Fruit fly (Drosophila melanogaster) whole organism, adult: ENCODE data around the gene CG9776.

Source experiments
- CG11617 ChIP-seq: fragments of 200-800 bp; sonication (Bioruptor generic); optimal IDR thresholded peaks from 2 replicates; lab custom pipeline; 2017; ENCODE audit warnings: mild to moderate bottlenecking, missing biosample characterization, missing genetic modification reagents, missing genetic modification characterization
- CG12768 ChIP-seq: fragments of 200-800 bp; sonication (Bioruptor generic); optimal IDR thresholded peaks from 2 replicates; lab custom pipeline; 2017; ENCODE audit warnings: missing biosample characterization, missing genetic modification characterization, mild to moderate bottlenecking, moderate library complexity, missing genetic modification reagents
- CG14711 ChIP-seq: fragments of 200-800 bp; sonication (Bioruptor generic); optimal IDR thresholded peaks from 2 replicates; lab custom pipeline; 2018; ENCODE audit warnings: missing biosample characterization, mild to moderate bottlenecking, missing genetic modification characterization, moderate library complexity
- CG1620 ChIP-seq: fragments of 200-800 bp; sonication (Bioruptor generic); optimal IDR thresholded peaks from 2 replicates; lab custom pipeline; 2016; ENCODE audit warnings: missing biosample characterization, missing genetic modification characterization
- CG33017 ChIP-seq: fragments of 200-800 bp; sonication (Bioruptor generic); optimal IDR thresholded peaks from 2 replicates; lab custom pipeline; 2018; ENCODE audit warnings: missing biosample characterization, mild to moderate bottlenecking, missing genetic modification characterization, moderate library complexity
- CG5204 ChIP-seq: fragments of 200-800 bp; sonication (Bioruptor generic); optimal IDR thresholded peaks from 2 replicates; lab custom pipeline; 2016; ENCODE audit warnings: missing biosample characterization, missing genetic modification characterization
- CG7045 ChIP-seq: fragments of 200-800 bp; sonication (Bioruptor generic); optimal IDR thresholded peaks from 2 replicates; lab custom pipeline; 2017; ENCODE audit warnings: missing biosample characterization, mild to moderate bottlenecking, missing genetic modification characterization
- CG7101 ChIP-seq: fragments of 200-800 bp; sonication (Bioruptor generic); optimal IDR thresholded peaks from 2 replicates; lab custom pipeline; 2018; ENCODE audit warnings: missing biosample characterization, mild to moderate bottlenecking, missing genetic modification characterization, moderate library complexity
- Clk ChIP-seq: fragments of 200-800 bp; sonication (Bioruptor generic); optimal IDR thresholded peaks from 2 replicates; lab custom pipeline; 2017; ENCODE audit warnings: missing biosample characterization, missing genetic modification characterization
- Crg-1 ChIP-seq: fragments of 200-800 bp; sonication (Bioruptor generic); optimal IDR thresholded peaks from 2 replicates; lab custom pipeline; 2016; ENCODE audit warnings: missing biosample characterization, missing genetic modification characterization
- Hr96 ChIP-seq: fragments of 200-800 bp; sonication (Bioruptor generic); optimal IDR thresholded peaks from 2 replicates; lab custom pipeline; 2016; ENCODE audit warnings: missing biosample characterization, missing genetic modification characterization
- Mnt ChIP-seq: fragments of 200-800 bp; sonication (Bioruptor generic); optimal IDR thresholded peaks from 2 replicates; lab custom pipeline; 2016; ENCODE audit warnings: missing biosample characterization, mild to moderate bottlenecking, missing genetic modification characterization
- bab1 ChIP-seq: fragments of 200-800 bp; sonication (Bioruptor generic); optimal IDR thresholded peaks from 3 replicates; lab custom pipeline; 2019; ENCODE audit warnings: missing biosample characterization, mild to moderate bottlenecking, missing genetic modification characterization, moderate library complexity
- cic ChIP-seq: fragments of 200-800 bp; sonication (Bioruptor generic); optimal IDR thresholded peaks from 2 replicates; lab custom pipeline; 2017; ENCODE audit warnings: missing biosample characterization, mild to moderate bottlenecking, missing genetic modification characterization, moderate library complexity
- cnc ChIP-seq, 2 experiments: fragments of >200 bp; optimal IDR thresholded peaks; 2 replicates each; lab custom pipeline; 2017
- kay ChIP-seq: fragments of 200-800 bp; sonication (Bioruptor generic); peaks from one replicate; lab custom pipeline; 2016; ENCODE audit warnings: missing biosample characterization, missing genetic modification characterization, borderline replicate concordance
- ovo ChIP-seq: fragments of 200-800 bp; sonication (Bioruptor generic); optimal IDR thresholded peaks from 2 replicates; lab custom pipeline; 2016; ENCODE audit warnings: missing biosample characterization, missing genetic modification characterization
- pad ChIP-seq: fragments of 200-800 bp; sonication (Bioruptor generic); optimal IDR thresholded peaks from 3 replicates; lab custom pipeline; 2017; ENCODE audit warnings: missing biosample characterization, missing genetic modification characterization, mild to moderate bottlenecking, moderate library complexity, missing genetic modification reagents
- tj ChIP-seq: fragments of 200-800 bp; sonication (Bioruptor generic); optimal IDR thresholded peaks from 3 replicates; lab custom pipeline; 2017; ENCODE audit warnings: missing biosample characterization, mild to moderate bottlenecking, missing genetic modification characterization, moderate library complexity
- toe ChIP-seq: fragments of 200-800 bp; sonication (Bioruptor generic); optimal IDR thresholded peaks from 2 replicates; lab custom pipeline; 2016; ENCODE audit warnings: missing biosample characterization, missing genetic modification characterization

Gene CG9776

dm6 chr3R:4362010-4362409, 28.1 kb upstream of the CG9776 start:
- TF ChIP-seq CG14711 (tag; lab: Kevin White, UChicago): no peak
- TF ChIP-seq CG5204 (GFP tag; lab: Kevin White, UChicago): no peak
- TF ChIP-seq Hr96 (GFP tag; lab: Kevin White, UChicago): no peak
- no peak for TF ChIP-seq cic
- TF ChIP-seq CG11617: no peak
- no peak for TF ChIP-seq CG1620
- no peak for TF ChIP-seq tj (GFP tag; lab: Kevin White, UChicago)
- TF ChIP-seq cnc (optimal IDR thresholded peaks at IDR 0.05; lab: Kevin White, UChicago): no peak
- no peak for TF ChIP-seq CG12768 (GFP tag; lab: Kevin White, UChicago)
- TF ChIP-seq CG7045 (GFP tag; lab: Kevin White, UChicago): no peak
- no peak for TF ChIP-seq Mnt (GFP tag; lab: Kevin White, UChicago)
- TF ChIP-seq CG7101 (tag; lab: Kevin White, UChicago): no peak
- no peak for TF ChIP-seq Clk
- TF ChIP-seq toe (GFP tag; lab: Kevin White, UChicago): no peak
- no peak for TF ChIP-seq Crg-1 (GFP tag; lab: Kevin White, UChicago)
- no peak for TF ChIP-seq ovo (GFP tag; lab: Kevin White, UChicago)
- no peak for TF ChIP-seq pad (GFP tag; lab: Kevin White, UChicago)
- TF ChIP-seq bab1 (GFP tag; lab: Kevin White, UChicago): no peak

dm6 chr3R:4360668-4361110, 26.8 kb upstream of the CG9776 start:
- TF ChIP-seq CG33017 (tag; lab: Kevin White, UChicago) (peak; percentile 12), ovo (GFP tag; lab: Kevin White, UChicago) (peak; percentile 8), Clk (no peak), CG1620 (no peak)

DNA sequence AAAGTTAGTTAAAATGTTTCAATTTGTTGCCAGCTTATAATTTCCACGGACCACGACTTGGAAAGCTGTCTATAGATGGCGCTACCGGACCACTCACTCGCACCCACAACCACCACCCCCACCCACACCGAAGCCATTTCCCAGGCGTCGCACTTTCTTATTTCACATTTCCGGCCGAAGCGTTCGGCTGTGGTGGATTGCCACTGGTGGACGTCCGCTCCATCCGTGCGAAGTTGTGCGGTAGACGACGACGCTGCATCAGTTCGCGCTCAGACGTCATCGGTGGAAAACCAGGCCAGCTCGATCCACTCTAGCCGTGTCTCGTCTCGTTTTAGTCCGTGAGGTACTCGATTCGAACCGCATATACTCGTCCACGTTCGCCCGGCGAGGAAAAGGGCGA, 25.8 kb upstream of the CG9776 start, which contains the start of gene CG1090:
CG1090 (plus strand) TSS at position 259 of the 400 bp plus-strand sequence.
- TF ChIP-seq kay (no peak), Hr96 (GFP tag; lab: Kevin White, UChicago) (no peak), CG12768 (GFP tag; lab: Kevin White, UChicago) (peak; percentile 9), tj (GFP tag; lab: Kevin White, UChicago) (no peak), cnc (optimal IDR thresholded peaks at IDR 0.05; lab: Kevin White, UChicago) (no peak), CG14711 (tag; lab: Kevin White, UChicago) (no peak), pad (GFP tag; lab: Kevin White, UChicago) (no peak), CG33017 (tag; lab: Kevin White, UChicago) (peak; percentile 7)

DNA sequence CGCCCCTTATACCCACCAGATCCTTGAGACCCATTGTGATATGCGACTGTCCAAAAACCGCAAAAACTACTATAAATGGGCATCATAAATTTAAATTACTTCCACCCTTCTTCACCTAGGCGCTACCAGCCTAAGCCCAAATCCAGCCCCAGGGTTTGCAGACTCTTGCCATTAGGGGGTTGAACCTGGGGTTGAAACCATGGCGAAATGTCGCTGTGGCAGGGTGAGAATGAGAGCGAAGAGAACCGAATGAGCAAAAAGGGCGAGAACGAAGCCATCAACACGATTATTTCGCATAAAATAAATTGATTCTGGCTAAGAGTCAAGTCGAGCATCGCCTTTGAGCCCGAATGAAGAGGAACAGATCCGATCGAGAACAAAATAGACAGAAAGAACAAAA, 19.7 kb upstream of the CG9776 start:
- TF ChIP-seq CG7045 (GFP tag; lab: Kevin White, UChicago): no peak
- TF ChIP-seq Clk: no peak
- TF ChIP-seq bab1 (GFP tag; lab: Kevin White, UChicago): no peak
- TF ChIP-seq CG7101 (tag; lab: Kevin White, UChicago): no peak
- TF ChIP-seq CG1620: no peak
- no peak for TF ChIP-seq CG11617
- TF ChIP-seq cic: no peak
- no peak for TF ChIP-seq pad (GFP tag; lab: Kevin White, UChicago)
- no peak for TF ChIP-seq CG33017 (tag; lab: Kevin White, UChicago)
- TF ChIP-seq CG12768 (GFP tag; lab: Kevin White, UChicago): no peak

DNA sequence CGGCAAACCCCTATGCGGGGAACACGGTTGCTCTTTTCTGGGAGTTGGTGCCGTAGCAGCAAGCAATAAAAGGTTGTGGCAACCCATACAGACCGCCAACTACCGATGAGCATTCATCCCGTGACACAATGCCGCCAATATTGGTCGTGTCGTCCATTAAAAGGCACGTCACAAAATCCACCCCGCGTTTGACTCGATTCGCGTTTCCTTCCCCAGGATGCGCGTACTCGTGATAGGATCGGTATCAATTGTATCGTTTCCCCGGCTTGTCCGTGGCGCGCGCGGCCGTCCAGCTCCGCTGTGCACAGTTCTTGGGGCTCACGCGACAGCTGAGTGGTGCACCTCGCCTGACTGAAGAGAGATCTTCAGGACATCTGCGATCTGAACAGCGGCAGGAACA, 16.3 kb upstream of the CG9776 start:
- TF ChIP-seq bab1 (GFP tag; lab: Kevin White, UChicago): no peak
- TF ChIP-seq Hr96 (GFP tag; lab: Kevin White, UChicago): no peak

DNA sequence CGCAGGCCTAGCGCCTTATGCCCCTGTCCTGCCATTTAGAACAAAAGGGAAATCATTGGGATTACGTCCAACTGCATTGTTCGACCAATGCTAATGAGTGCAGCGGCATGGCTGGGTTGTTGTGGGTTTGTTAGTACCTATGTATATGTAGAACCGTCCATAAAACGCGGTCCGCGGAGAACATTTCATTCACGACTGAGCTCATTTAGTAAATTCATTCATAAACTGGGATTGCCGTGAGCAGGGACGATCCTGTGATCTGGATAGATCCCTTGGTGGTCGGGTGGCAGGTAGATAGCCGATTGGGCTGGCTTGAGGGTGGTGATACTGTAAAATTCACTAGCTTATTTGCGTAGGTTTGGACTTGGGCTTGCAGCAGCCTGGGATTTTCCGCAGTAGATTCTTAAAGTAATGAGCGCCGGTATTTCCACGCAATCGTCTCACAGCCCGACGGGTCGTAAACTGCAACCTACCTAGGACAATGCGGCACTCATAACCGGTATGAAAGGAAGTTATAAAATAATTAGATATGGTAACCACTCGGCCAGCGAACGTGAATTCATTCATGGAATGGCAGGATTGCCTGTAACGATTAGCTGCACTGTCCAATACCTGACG, 14.4 kb upstream of the CG9776 start:
- no peak for TF ChIP-seq toe (GFP tag; lab: Kevin White, UChicago)
- no peak for TF ChIP-seq ovo (GFP tag; lab: Kevin White, UChicago)
- TF ChIP-seq CG33017 (tag; lab: Kevin White, UChicago): no peak
- TF ChIP-seq Hr96 (GFP tag; lab: Kevin White, UChicago): no peak
- no peak for TF ChIP-seq CG7101 (tag; lab: Kevin White, UChicago)
- TF ChIP-seq CG1620: no peak
- no peak for TF ChIP-seq kay
- no peak for TF ChIP-seq cic

dm6 chr3R:4346636-4347035, 12.8 kb upstream of the CG9776 start, which contains the start of gene hkb:
Gene hkb, minus strand, starts transcription at chr3R:4346646.
- TF ChIP-seq bab1 (GFP tag; lab: Kevin White, UChicago) (no peak), CG7101 (tag; lab: Kevin White, UChicago) (no peak), Hr96 (GFP tag; lab: Kevin White, UChicago) (no peak), CG14711 (tag; lab: Kevin White, UChicago) (no peak), cic (no peak), CG11617 (no peak), cnc (optimal IDR thresholded peaks at IDR 0.05; lab: Kevin White, UChicago) (no peak), Clk (no peak), CG7045 (GFP tag; lab: Kevin White, UChicago) (no peak), ovo (GFP tag; lab: Kevin White, UChicago) (no peak), Mnt (GFP tag; lab: Kevin White, UChicago) (no peak), kay (no peak), tj (GFP tag; lab: Kevin White, UChicago) (no peak), toe (GFP tag; lab: Kevin White, UChicago) (no peak), pad (GFP tag; lab: Kevin White, UChicago) (no peak), CG33017 (tag; lab: Kevin White, UChicago) (no peak), CG12768 (GFP tag; lab: Kevin White, UChicago) (no peak), CG1620 (no peak), CG5204 (GFP tag; lab: Kevin White, UChicago) (no peak)
